Fruit fly (Drosophila melanogaster): Measurements from ENCODE around the gene loh.
A peak's percentile ranks its signal among the peaks of the same experiment; 100 is the strongest.

Gene loh

DNA sequence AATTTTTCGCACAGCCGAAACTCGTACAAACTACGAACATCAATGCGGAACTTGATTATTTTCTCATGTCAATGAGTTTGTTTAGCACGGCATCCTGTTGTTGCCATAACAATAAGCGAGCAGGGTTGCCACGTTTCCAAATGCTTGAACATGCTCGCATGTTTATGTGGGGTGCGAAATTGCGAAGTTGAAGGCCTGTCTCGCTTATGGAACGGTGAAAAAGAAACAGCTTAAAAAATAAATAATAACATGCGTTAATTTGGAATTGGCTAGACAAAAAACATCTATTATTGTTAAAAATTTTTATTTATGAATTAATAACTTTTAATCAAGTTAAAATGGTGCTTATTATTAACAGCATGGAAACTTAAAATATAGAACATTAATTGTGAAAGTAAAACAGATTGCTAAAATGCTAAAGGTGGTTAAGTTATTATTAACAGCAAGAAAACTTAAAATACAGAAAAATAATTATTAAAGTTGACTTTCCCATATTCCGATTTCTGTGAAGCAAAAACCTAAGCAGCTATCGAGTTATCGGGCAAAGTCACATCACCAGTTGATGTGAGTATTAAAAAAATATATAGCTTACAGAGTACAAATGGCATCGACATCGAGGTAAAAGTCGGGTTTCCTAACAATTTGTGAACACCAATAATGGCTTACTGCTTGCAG, 11.4 kb upstream of the loh start, which contains the start of the genes Bug22 and TfIIB (continued):
- TF ChIP-seq sens-2 (GFP tag; IDR thresholded peaks at IDR 0.05), result no peak
- TF ChIP-seq HLH3B (GFP tag; IDR thresholded peaks at IDR 0.05), result peak; percentile 58
- peak; percentile 46 to 84 for TF ChIP-seq dpn (GFP tag; optimal IDR thresholded peaks at IDR 0.05)
- no peak for TF ChIP-seq crol (GFP tag; IDR thresholded peaks at IDR 0.05)
- no peak for TF ChIP-seq hb (GFP tag; IDR thresholded peaks at IDR 0.05; ENCODE audit: partially characterized antibody)
- TF ChIP-seq slbo (GFP tag; IDR thresholded peaks at IDR 0.05), result peak; percentile 86
- TF ChIP-seq br (optimal IDR thresholded peaks at IDR 0.05), result no peak
- TF ChIP-seq CG2889 (GFP tag; IDR thresholded peaks at IDR 0.05), result peak; percentile 64; the same call in 1 of the 3 replicates
- TF ChIP-seq Mrtf (GFP tag; IDR thresholded peaks at IDR 0.05), result no peak; the same call in 2 of the 3 replicates
- no peak for TF ChIP-seq Hand (GFP tag; optimal IDR thresholded peaks at IDR 0.05)
- peak; percentile 43 for TF ChIP-seq pnt (GFP tag; optimal IDR thresholded peaks at IDR 0.05)
- no peak for TF ChIP-seq ham (GFP tag; IDR thresholded peaks at IDR 0.05)
- peak; percentile 55 for TF ChIP-seq Six4 (GFP tag; optimal IDR thresholded peaks at IDR 0.05)
- peak; percentile 46 for TF ChIP-seq pum (GFP tag; optimal IDR thresholded peaks at IDR 0.05)
- peak; percentile 77 for TF ChIP-seq CG2712 (tag; optimal IDR thresholded peaks at IDR 0.05)
- TF ChIP-seq Side (GFP tag; optimal IDR thresholded peaks at IDR 0.05), result peak; percentile 37
- no peak for TF ChIP-seq usp (GFP tag; optimal IDR thresholded peaks at IDR 0.05)
- peak; percentile 66 for TF ChIP-seq CG7786 (GFP tag; optimal IDR thresholded peaks at IDR 0.05)
- TF ChIP-seq dmrt11E (tag; optimal IDR thresholded peaks at IDR 0.05), result peak; percentile 59
- TF ChIP-seq oc (tag; optimal IDR thresholded peaks at IDR 0.05), result no peak
- peak in 1 of 2 experiments; percentile 56 for TF ChIP-seq bsh (GFP tag; optimal IDR thresholded peaks at IDR 0.05)
- TF ChIP-seq Bteb2 (GFP tag; optimal IDR thresholded peaks at IDR 0.05), result peak; percentile 46
- peak; percentile 38; the same call in 1 of the 2 replicates for TF ChIP-seq ara (GFP tag; IDR thresholded peaks at IDR 0.05)
- no peak for TF ChIP-seq CG7963 (GFP tag; IDR thresholded peaks at IDR 0.05; ENCODE audit: partially characterized antibody)
- 0 out of 3 replicates have a peak, but pooled peaks have one; percentile 8 for TF ChIP-seq CG34224 (GFP tag; IDR thresholded peaks at IDR 0.05; ENCODE audit: partially characterized antibody)
- 0 out of 2 replicates have a peak, but pooled peaks have one; percentile 12 for TF ChIP-seq E2f1 (GFP tag; IDR thresholded peaks at IDR 0.05)
- no peak for TF ChIP-seq lab (GFP tag; optimal IDR thresholded peaks at IDR 0.05)
- peak; percentile 41 for TF ChIP-seq CG12236 (GFP tag; optimal IDR thresholded peaks at IDR 0.05)
- peak; percentile 47 for TF ChIP-seq BEAF-32 (GFP tag; optimal IDR thresholded peaks at IDR 0.05)
- no peak for TF ChIP-seq ATbp (GFP tag; optimal IDR thresholded peaks at IDR 0.05)
- peak; percentile 71; the same call in 1 of the 2 replicates for TF ChIP-seq Xrp1 (GFP tag; IDR thresholded peaks at IDR 0.05)
- peak; percentile 94 for TF ChIP-seq Ets65A (GFP tag)
- TF ChIP-seq Hr78 (GFP tag; optimal IDR thresholded peaks at IDR 0.05), result no peak
- TF ChIP-seq gce (GFP tag; IDR thresholded peaks at IDR 0.05), result no peak
- 0 out of 2 replicates have a peak, but pooled peaks have one; percentile 37 for TF ChIP-seq Awh (GFP tag; IDR thresholded peaks at IDR 0.05)
- no peak for TF ChIP-seq chinmo (GFP tag; IDR thresholded peaks at IDR 0.05; ENCODE audit: partially characterized antibody)
- no peak for TF ChIP-seq CG11696 (GFP tag; IDR thresholded peaks at IDR 0.05)
- no peak for TF ChIP-seq C15 (GFP tag; IDR thresholded peaks at IDR 0.05)
- TF ChIP-seq Hr39 (optimal IDR thresholded peaks at IDR 0.05), result no peak
- peak; percentile 75 for TF ChIP-seq CG2116 (GFP tag; optimal IDR thresholded peaks at IDR 0.05)
- TF ChIP-seq bigmax (GFP tag; optimal IDR thresholded peaks at IDR 0.05), result no peak
- no peak for TF ChIP-seq CG15479 (GFP tag; optimal IDR thresholded peaks at IDR 0.05)
- no peak for TF ChIP-seq CG2678 (tag; optimal IDR thresholded peaks at IDR 0.05)
- peak; percentile 84 for TF ChIP-seq CG17802 (tag; optimal IDR thresholded peaks at IDR 0.05)
- TF ChIP-seq Atf6 (GFP tag; IDR thresholded peaks at IDR 0.05), result peak; percentile 61
- TF ChIP-seq stc (GFP tag; IDR thresholded peaks at IDR 0.05), result peak; percentile 65
- no peak for TF ChIP-seq CG15073 (GFP tag; optimal IDR thresholded peaks at IDR 0.05)
- TF ChIP-seq rib (GFP tag; IDR thresholded peaks at IDR 0.05), result peak; percentile 79
- TF ChIP-seq Kr (GFP tag; optimal IDR thresholded peaks at IDR 0.05), result no peak
- TF ChIP-seq sr (GFP tag; IDR thresholded peaks at IDR 0.05), result no peak
